Worm (Caenorhabditis elegans): ENCODE measurements around the gene unc-10.

- TF ChIP-seq scrt-1 (GFP tag; IDR thresholded peaks at IDR 0.05) = no peak
- TF ChIP-seq aly-1 (tag; optimal IDR thresholded peaks at IDR 0.05) = no peak
- TF ChIP-seq hmbx-1 (tag; optimal IDR thresholded peaks at IDR 0.05) = no peak
- no peak for TF ChIP-seq flt-1 (GFP tag; IDR thresholded peaks at IDR 0.05)
- no peak for TF ChIP-seq ama-1 (optimal IDR thresholded peaks at IDR 0.05)
- TF ChIP-seq hmg-4 (GFP tag; optimal IDR thresholded peaks at IDR 0.05) = no peak
- TF ChIP-seq pes-1 (GFP tag; IDR thresholded peaks at IDR 0.05) = no peak
- no peak for TF ChIP-seq hnd-1 (tag; optimal IDR thresholded peaks at IDR 0.05)
- no peak for TF ChIP-seq tbx-11 (GFP tag; IDR thresholded peaks at IDR 0.05)
- TF ChIP-seq ceh-36 (tag; optimal IDR thresholded peaks at IDR 0.05) = no peak
- TF ChIP-seq sea-1 (GFP tag; conservative IDR thresholded peaks at IDR 0.05) = no peak
- TF ChIP-seq tra-4 (tag; optimal IDR thresholded peaks at IDR 0.05) = no peak
- TF ChIP-seq ets-7 (tag; optimal IDR thresholded peaks at IDR 0.05) = no peak
Observed at ce11 chrX:7236717-7237116, 43.4 kb downstream of the unc-10 start.

All from whole organism, early embryonic.